In the genomic region with DNA sequence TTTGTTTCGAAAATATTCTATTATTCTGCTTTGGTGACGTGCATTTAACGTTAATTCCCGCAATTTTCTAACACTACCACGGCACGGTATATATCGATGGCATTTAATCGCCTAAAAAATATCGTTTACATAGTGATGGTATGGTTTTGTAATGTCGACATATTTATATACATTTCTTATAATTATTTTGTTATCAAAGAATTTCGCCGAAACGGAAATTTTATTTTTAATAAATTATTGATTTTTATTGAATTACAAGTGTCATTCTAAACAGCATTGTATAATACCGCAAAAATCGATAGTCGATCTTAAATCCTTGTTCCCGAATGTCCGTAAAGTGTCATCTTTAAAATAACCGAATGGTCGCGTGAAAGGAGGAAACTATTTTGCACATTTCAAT, we compare ENCODE assay signal across 5 fruit fly cellular contexts.
TF ChIP-seq lines count a peak whose summit lies in the region.

Gene Sec20, minus strand, starts transcription at position 77 of the 400 bp plus-strand sequence.
Gene dgrn, plus strand, starts transcription at position 160 of the 400 bp plus-strand sequence.

- TF ChIP-seq CTCF in whole organism, embryonic (GFP tag; optimal IDR thresholded peaks at IDR 0.05; lab: Kevin White, UChicago) = no peak

TF ChIP-seq in whole organism, adult, 20 proteins besides CTCF, POLR2A, EP300 and RAD21 (continues in another document):
- TF ChIP-seq Crg-1 (GFP tag; optimal IDR thresholded peaks at IDR 0.05; lab: Kevin White, UChicago) = peak; percentile 55
- TF ChIP-seq CG14711 (tag; optimal IDR thresholded peaks at IDR 0.05; lab: Kevin White, UChicago) = peak; percentile 66
- peak; percentile 64 for TF ChIP-seq bab1 (GFP tag; optimal IDR thresholded peaks at IDR 0.05; lab: Kevin White, UChicago)
- peak; percentile 73 for TF ChIP-seq CG7101 (tag; optimal IDR thresholded peaks at IDR 0.05; lab: Kevin White, UChicago)
- peak; percentile 20 for TF ChIP-seq cic (GFP tag; optimal IDR thresholded peaks at IDR 0.05; lab: Kevin White, UChicago)
- TF ChIP-seq cnc (optimal IDR thresholded peaks at IDR 0.05; lab: Kevin White, UChicago) = no peak
- peak; percentile 74 for TF ChIP-seq Mnt (GFP tag; optimal IDR thresholded peaks at IDR 0.05; lab: Kevin White, UChicago)
- TF ChIP-seq CG12768 (GFP tag; optimal IDR thresholded peaks at IDR 0.05; lab: Kevin White, UChicago) = peak; percentile 42
- TF ChIP-seq Hr96 (GFP tag; optimal IDR thresholded peaks at IDR 0.05; lab: Kevin White, UChicago) = peak; percentile 40
- peak; percentile 36 for TF ChIP-seq Clk (GFP tag; optimal IDR thresholded peaks at IDR 0.05; lab: Kevin White, UChicago)
- peak; percentile 57 for TF ChIP-seq ovo (GFP tag; optimal IDR thresholded peaks at IDR 0.05; lab: Kevin White, UChicago)
- TF ChIP-seq CG1620 (GFP tag; optimal IDR thresholded peaks at IDR 0.05; lab: Kevin White, UChicago) = peak; percentile 72
- peak; percentile 60 for TF ChIP-seq CG7045 (GFP tag; optimal IDR thresholded peaks at IDR 0.05; lab: Kevin White, UChicago)
- peak; percentile 54 for TF ChIP-seq CG33017 (tag; optimal IDR thresholded peaks at IDR 0.05; lab: Kevin White, UChicago)
- peak; percentile 62 for TF ChIP-seq tj (GFP tag; optimal IDR thresholded peaks at IDR 0.05; lab: Kevin White, UChicago)
- peak; percentile 74 for TF ChIP-seq CG11617 (GFP tag; optimal IDR thresholded peaks at IDR 0.05; lab: Kevin White, UChicago)
- TF ChIP-seq CG5204 (GFP tag; optimal IDR thresholded peaks at IDR 0.05; lab: Kevin White, UChicago) = peak; percentile 64

TF ChIP-seq in whole organism, embryonic, 481 proteins besides CTCF, POLR2A, EP300 and RAD21 (continues in another document):
- no peak for TF ChIP-seq CG33557 (GFP tag; optimal IDR thresholded peaks at IDR 0.05; lab: Kevin White, UChicago)
- TF ChIP-seq Six4 (GFP tag; optimal IDR thresholded peaks at IDR 0.05; lab: Kevin White, UChicago) = peak; percentile 56
- TF ChIP-seq CG10274 (GFP tag; optimal IDR thresholded peaks at IDR 0.05; lab: Kevin White, UChicago) = no peak
- TF ChIP-seq jing (GFP tag; optimal IDR thresholded peaks at IDR 0.05; lab: Kevin White, UChicago) = no peak
- peak; percentile 92 for TF ChIP-seq CG6791 (GFP tag; IDR thresholded peaks at IDR 0.05; lab: Robert Waterston, UW; ENCODE audit: partially characterized antibody)
- TF ChIP-seq CG17568 (GFP tag; optimal IDR thresholded peaks at IDR 0.05; lab: Kevin White, UChicago) = peak; percentile 38
- no peak for TF ChIP-seq CG12744 (GFP tag; optimal IDR thresholded peaks at IDR 0.05; lab: Kevin White, UChicago)
- no peak for TF ChIP-seq CG1792 (GFP tag; optimal IDR thresholded peaks at IDR 0.05; lab: Kevin White, UChicago)
- peak; percentile 95 for TF ChIP-seq amos (GFP tag; IDR thresholded peaks at IDR 0.05; lab: Robert Waterston, UW; ENCODE audit: partially characterized antibody)
- TF ChIP-seq jumu (GFP tag; optimal IDR thresholded peaks at IDR 0.05; lab: Kevin White, UChicago) = peak; percentile 23
- TF ChIP-seq Dip2 (GFP tag; IDR thresholded peaks at IDR 0.05; lab: Robert Waterston, UW) = no peak
- peak; percentile 64 to 79 for TF ChIP-seq dpn (GFP tag; optimal IDR thresholded peaks at IDR 0.05; lab: Kevin White, UChicago)
- peak; percentile 45 for TF ChIP-seq Adf1 (GFP tag; IDR thresholded peaks at IDR 0.05; lab: Robert Waterston, UW)
- peak; percentile 97 for TF ChIP-seq Scr (GFP tag; IDR thresholded peaks at IDR 0.05; lab: Robert Waterston, UW; ENCODE audit: partially characterized antibody)
- no peak for TF ChIP-seq dimm (GFP tag; IDR thresholded peaks at IDR 0.05; lab: Robert Waterston, UW)
- no peak for TF ChIP-seq Elba2 (GFP tag; optimal IDR thresholded peaks at IDR 0.05; lab: Kevin White, UChicago)
- no peak for TF ChIP-seq Nf-YA (GFP tag; IDR thresholded peaks at IDR 0.05; lab: Robert Waterston, UW)

TF ChIP-seq in whole organism, prepupa, 60 proteins besides CTCF, POLR2A, EP300 and RAD21 (continues in another document):
- TF ChIP-seq dac (GFP tag; optimal IDR thresholded peaks at IDR 0.05; lab: Kevin White, UChicago) (no peak), CG1621 (tag; optimal IDR thresholded peaks at IDR 0.05; lab: Kevin White, UChicago) (no peak), CG6163 (GFP tag; IDR thresholded peaks at IDR 0.05; lab: Robert Waterston, UW) (no peak), CG3919 (GFP tag; optimal IDR thresholded peaks at IDR 0.05; lab: Kevin White, UChicago) (no peak), CG10631 (GFP tag; optimal IDR thresholded peaks at IDR 0.05; lab: Kevin White, UChicago) (peak; percentile 65), Hr38 (GFP tag; optimal IDR thresholded peaks at IDR 0.05; lab: Kevin White, UChicago) (no peak), topi (GFP tag; optimal IDR thresholded peaks at IDR 0.05; lab: Kevin White, UChicago) (peak; percentile 64), CG11902 (GFP tag; optimal IDR thresholded peaks at IDR 0.05; lab: Kevin White, UChicago) (peak; percentile 35), svp (GFP tag; lab: Kevin White, UChicago) (peak; percentile 71), Met (GFP tag; optimal IDR thresholded peaks at IDR 0.05; lab: Kevin White, UChicago) (peak; percentile 75), CG32006 (GFP tag; optimal IDR thresholded peaks at IDR 0.05; lab: Kevin White, UChicago) (no peak), CG6276 (GFP tag; optimal IDR thresholded peaks at IDR 0.05; lab: Kevin White, UChicago) (no peak), CG16779 (tag; optimal IDR thresholded peaks at IDR 0.05; lab: Kevin White, UChicago) (no peak), salr (GFP tag; optimal IDR thresholded peaks at IDR 0.05; lab: Kevin White, UChicago) (no peak), lz (GFP tag; optimal IDR thresholded peaks at IDR 0.05; lab: Kevin White, UChicago) (peak; percentile 66), Sox15 (GFP tag; optimal IDR thresholded peaks at IDR 0.05; lab: Kevin White, UChicago) (peak; percentile 29), pdm3 (GFP tag; optimal IDR thresholded peaks at IDR 0.05; lab: Kevin White, UChicago) (no peak), ss (GFP tag; optimal IDR thresholded peaks at IDR 0.05; lab: Kevin White, UChicago) (no peak), CG31627 (GFP tag; optimal IDR thresholded peaks at IDR 0.05; lab: Kevin White, UChicago) (peak; percentile 60)

TF ChIP-seq in whole organism, pupa, 21 proteins besides CTCF, POLR2A, EP300 and RAD21 (continues in another document):
- TF ChIP-seq CG4496 (GFP tag; IDR thresholded peaks at IDR 0.05; lab: Robert Waterston, UW) = no peak
- TF ChIP-seq Ets98B (GFP tag; IDR thresholded peaks at IDR 0.05; lab: Robert Waterston, UW) = peak; percentile 22; the same call in 1 of the 2 replicates
- no peak for TF ChIP-seq CG12605 (GFP tag; IDR thresholded peaks at IDR 0.05; lab: Robert Waterston, UW)
- TF ChIP-seq rn (GFP tag; IDR thresholded peaks at IDR 0.05; lab: Robert Waterston, UW) = no peak
- TF ChIP-seq EcR (GFP tag; optimal IDR thresholded peaks at IDR 0.05; lab: Kevin White, UChicago) = no peak
- TF ChIP-seq CG8301 (tag; optimal IDR thresholded peaks at IDR 0.05; lab: Kevin White, UChicago) = no peak
- no peak for TF ChIP-seq fd96Ca (GFP tag; IDR thresholded peaks at IDR 0.05; lab: Robert Waterston, UW)
- TF ChIP-seq CG32121 (GFP tag; IDR thresholded peaks at IDR 0.05; lab: Robert Waterston, UW) = no peak; the same call in 1 of the 2 replicates
- TF ChIP-seq Pif1B (GFP tag; optimal IDR thresholded peaks at IDR 0.05; lab: Kevin White, UChicago) = peak; percentile 55
- peak; percentile 55 for TF ChIP-seq CG17806 (tag; optimal IDR thresholded peaks at IDR 0.05; lab: Kevin White, UChicago)
- no peak for TF ChIP-seq CG14655 (GFP tag; optimal IDR thresholded peaks at IDR 0.05; lab: Kevin White, UChicago)
- TF ChIP-seq Pif1A (GFP tag; optimal IDR thresholded peaks at IDR 0.05; lab: Kevin White, UChicago) = no peak
- peak; percentile 66 for TF ChIP-seq CG8159 (tag; optimal IDR thresholded peaks at IDR 0.05; lab: Kevin White, UChicago)
- TF ChIP-seq Snoo (tag; optimal IDR thresholded peaks at IDR 0.05; lab: Kevin White, UChicago) = peak; percentile 48
- no peak for TF ChIP-seq CG13204 (GFP tag; optimal IDR thresholded peaks at IDR 0.05; lab: Kevin White, UChicago)
- peak; percentile 60 for TF ChIP-seq CG15710 (tag; optimal IDR thresholded peaks at IDR 0.05; lab: Kevin White, UChicago)
- no peak for TF ChIP-seq gl (tag; optimal IDR thresholded peaks at IDR 0.05; lab: Kevin White, UChicago)
- peak; percentile 25 for TF ChIP-seq CG34367 (tag; optimal IDR thresholded peaks at IDR 0.05; lab: Kevin White, UChicago)
- peak; percentile 43 for TF ChIP-seq CG9948 (tag; optimal IDR thresholded peaks at IDR 0.05; lab: Kevin White, UChicago)
- TF ChIP-seq CG10348 (GFP tag; IDR thresholded peaks at IDR 0.05; lab: Robert Waterston, UW) = no peak

TF ChIP-seq in whole organism, wandering third instar larva, 38 proteins besides CTCF, POLR2A, EP300 and RAD21 (continues in another document):
- peak; percentile 67 for TF ChIP-seq fru (GFP tag; optimal IDR thresholded peaks at IDR 0.05; lab: Kevin White, UChicago)
- peak; percentile 78 for TF ChIP-seq HLH106 (tag; optimal IDR thresholded peaks at IDR 0.05; lab: Kevin White, UChicago)
- TF ChIP-seq Mio (GFP tag; optimal IDR thresholded peaks at IDR 0.05; lab: Kevin White, UChicago) = no peak
- TF ChIP-seq dl (GFP tag; optimal IDR thresholded peaks at IDR 0.05; lab: Kevin White, UChicago; ENCODE audit: insufficient read depth in 1 of 2, partially characterized antibody in 2 of 2) = no peak
- TF ChIP-seq sage (GFP tag; optimal IDR thresholded peaks at IDR 0.05; lab: Kevin White, UChicago) = peak; percentile 78
- TF ChIP-seq Dif (GFP tag; optimal IDR thresholded peaks at IDR 0.05; lab: Kevin White, UChicago; ENCODE audit: partially characterized antibody) = no peak
- no peak for TF ChIP-seq usp (GFP tag; optimal IDR thresholded peaks at IDR 0.05; lab: Kevin White, UChicago)
- TF ChIP-seq lola (GFP tag; optimal IDR thresholded peaks at IDR 0.05; lab: Kevin White, UChicago) = no peak
- TF ChIP-seq ey (GFP tag; optimal IDR thresholded peaks at IDR 0.05; lab: Kevin White, UChicago) = peak; percentile 50
- TF ChIP-seq br (GFP tag; optimal IDR thresholded peaks at IDR 0.05; lab: Kevin White, UChicago) = peak; percentile 70
- no peak for TF ChIP-seq Hr78 (GFP tag; optimal IDR thresholded peaks at IDR 0.05; lab: Kevin White, UChicago)
- TF ChIP-seq h (GFP tag; optimal IDR thresholded peaks at IDR 0.05; lab: Kevin White, UChicago) = peak; percentile 83
- peak; percentile 68 for TF ChIP-seq sv (GFP tag; optimal IDR thresholded peaks at IDR 0.05; lab: Kevin White, UChicago)
- peak; percentile 92 for TF ChIP-seq brk (GFP tag; optimal IDR thresholded peaks at IDR 0.05; lab: Kevin White, UChicago)
- TF ChIP-seq Sp1 (GFP tag; optimal IDR thresholded peaks at IDR 0.05; lab: Kevin White, UChicago) = peak; percentile 70
- TF ChIP-seq pan (optimal IDR thresholded peaks at IDR 0.05; lab: Kevin White, UChicago) = no peak
- TF ChIP-seq CG32264 (GFP tag; optimal IDR thresholded peaks at IDR 0.05; lab: Kevin White, UChicago) = peak; percentile 21
- no peak for TF ChIP-seq jim (GFP tag; optimal IDR thresholded peaks at IDR 0.05; lab: Kevin White, UChicago)
- peak; percentile 86 for TF ChIP-seq Jra (GFP tag; optimal IDR thresholded peaks at IDR 0.05; lab: Kevin White, UChicago)
- peak; percentile 58 for TF ChIP-seq dsf (GFP tag; optimal IDR thresholded peaks at IDR 0.05; lab: Kevin White, UChicago; ENCODE audit: borderline replicate concordance)
- TF ChIP-seq foxo (GFP tag; optimal IDR thresholded peaks at IDR 0.05; lab: Kevin White, UChicago) = peak in 1 of 2 experiments; percentile 79
